Fruit fly (Drosophila melanogaster) whole organism, embryonic: ENCODE measurements around the gene caps.
A peak's percentile ranks its signal among the peaks of the same experiment; 100 is the strongest.

Experiments used
- BEAF-32 ChIP-seq: fragments of 200-800 bp; sonication (Bioruptor generic); optimal IDR thresholded peaks from 3 replicates; lab custom pipeline; 2017; ENCODE audit warnings: missing biosample characterization, missing genetic modification characterization, mild to moderate bottlenecking, moderate library complexity, missing genetic modification reagents
- Bgb ChIP-seq: fragments of 200-800 bp; sonication (Bioruptor generic); IDR thresholded peaks from 2 replicates; pipeline ENCODE4 v1.3.6; 2022; ENCODE audit warnings: missing biosample characterization, missing genetic modification characterization; ENCODE audit not compliant: partially characterized antibody
- CG11247 ChIP-seq: fragments of 200-800 bp; sonication (Bioruptor generic); IDR thresholded peaks from 2 replicates; pipeline ENCODE4 v1.3.6; 2022; ENCODE audit warnings: missing biosample characterization, missing genetic modification characterization
- CG11696 ChIP-seq: fragments of 200-800 bp; sonication (Bioruptor generic); IDR thresholded peaks from 2 replicates; pipeline ENCODE4 v1.3.6; 2022; ENCODE audit warnings: missing biosample characterization, missing genetic modification characterization
- CG11723 ChIP-seq: fragments of 200-800 bp; sonication (Bioruptor generic); optimal IDR thresholded peaks from 2 replicates; lab custom pipeline; 2017; ENCODE audit warnings: missing biosample characterization, mild to moderate bottlenecking, missing genetic modification characterization
- CG12391 ChIP-seq: fragments of 200-800 bp; sonication (Bioruptor generic); optimal IDR thresholded peaks from 3 replicates; lab custom pipeline; 2018; ENCODE audit warnings: missing biosample characterization, mild to moderate bottlenecking, missing genetic modification characterization, moderate library complexity
- CG12659 ChIP-seq: fragments of 200-800 bp; sonication (Bioruptor generic); optimal IDR thresholded peaks from 3 replicates; lab custom pipeline; 2017; ENCODE audit warnings: mild to moderate bottlenecking, missing biosample characterization, missing genetic modification reagents, missing genetic modification characterization
- CG12769 ChIP-seq: fragments of 200-800 bp; sonication (Bioruptor generic); optimal IDR thresholded peaks from 2 replicates; lab custom pipeline; 2019; ENCODE audit warnings: missing biosample characterization, mild to moderate bottlenecking, missing genetic modification characterization, moderate library complexity
- CG13624 ChIP-seq: fragments of 200-800 bp; sonication (Bioruptor generic); optimal IDR thresholded peaks from 2 replicates; lab custom pipeline; 2016; ENCODE audit warnings: missing biosample characterization, missing genetic modification characterization
- CG13775 ChIP-seq: fragments of 200-800 bp; sonication (Bioruptor generic); optimal IDR thresholded peaks from 3 replicates; lab custom pipeline; 2017; ENCODE audit warnings: missing biosample characterization, mild to moderate bottlenecking, missing genetic modification characterization
- CG14441 ChIP-seq: fragments of 200-800 bp; sonication (Bioruptor generic); IDR thresholded peaks from 2 replicates; pipeline ENCODE4 v1.3.6; 2022; ENCODE audit warnings: missing biosample characterization, missing genetic modification characterization
- CG1647 ChIP-seq: fragments of 200-800 bp; sonication (Bioruptor generic); optimal IDR thresholded peaks from 3 replicates; lab custom pipeline; 2016; ENCODE audit warnings: missing biosample characterization, missing genetic modification characterization
- CG18599 ChIP-seq: fragments of 200-800 bp; sonication (Bioruptor generic); optimal IDR thresholded peaks from 3 replicates; lab custom pipeline; 2017; ENCODE audit warnings: missing biosample characterization, missing genetic modification characterization, mild to moderate bottlenecking, moderate library complexity, missing genetic modification reagents
- CG2202 ChIP-seq: fragments of 200-800 bp; sonication (Bioruptor generic); optimal IDR thresholded peaks from 2 replicates; lab custom pipeline; 2018; ENCODE audit warnings: missing biosample characterization, mild to moderate bottlenecking, missing genetic modification characterization
- CG30020 ChIP-seq: fragments of 200-800 bp; optimal IDR thresholded peaks from 2 replicates; lab custom pipeline; 2019; ENCODE audit warnings: missing biosample characterization, mild to moderate bottlenecking, missing genetic modification characterization, moderate library complexity
- CG30431 ChIP-seq: fragments of 200-800 bp; sonication (Bioruptor generic); optimal IDR thresholded peaks from 2 replicates; lab custom pipeline; 2017; ENCODE audit warnings: missing biosample characterization, missing genetic modification characterization
- CG3065 ChIP-seq: fragments of 200-800 bp; sonication (Bioruptor generic); optimal IDR thresholded peaks from 2 replicates; lab custom pipeline; 2016; ENCODE audit warnings: missing biosample characterization, missing genetic modification characterization
- CG31388 ChIP-seq: fragments of 200-800 bp; sonication (Bioruptor generic); optimal IDR thresholded peaks from 2 replicates; lab custom pipeline; 2016; ENCODE audit warnings: missing biosample characterization, missing genetic modification characterization
- CG3995 ChIP-seq: fragments of 200-800 bp; sonication (Bioruptor generic); optimal IDR thresholded peaks from 3 replicates; lab custom pipeline; 2016; ENCODE audit warnings: missing biosample characterization, missing genetic modification characterization
- CG4617 ChIP-seq: fragments of 200-800 bp; sonication (Bioruptor generic); optimal IDR thresholded peaks from 3 replicates; lab custom pipeline; 2016; ENCODE audit warnings: missing biosample characterization, missing genetic modification characterization, borderline replicate concordance
- CG6683 ChIP-seq: fragments of 200-800 bp; sonication (Bioruptor generic); optimal IDR thresholded peaks from 2 replicates; lab custom pipeline; 2017; ENCODE audit warnings: missing biosample characterization, mild to moderate bottlenecking, missing genetic modification characterization, missing genetic modification reagents
- CG6813 ChIP-seq: fragments of 200-800 bp; sonication (Bioruptor generic); optimal IDR thresholded peaks from 2 replicates; lab custom pipeline; 2017; ENCODE audit warnings: missing biosample characterization, missing genetic modification characterization, mild to moderate bottlenecking, moderate library complexity, missing genetic modification reagents
- CG7928 ChIP-seq: fragments of 200-800 bp; sonication (Bioruptor generic); optimal IDR thresholded peaks from 2 replicates; lab custom pipeline; 2017; ENCODE audit warnings: missing biosample characterization, mild to moderate bottlenecking, missing genetic modification characterization
- Chrac-16 ChIP-seq: fragments of 200-800 bp; sonication (Bioruptor generic); optimal IDR thresholded peaks from 3 replicates; lab custom pipeline; 2016; ENCODE audit warnings: missing biosample characterization, missing genetic modification characterization
- D ChIP-seq, 2 experiments: fragments of 200-800 bp in 1 of 2; fragments of >200 bp in 1 of 2; sonication (Bioruptor generic) in 1 of 2; optimal IDR thresholded peaks; 2 replicates in 1 of 2; 3 replicates in 1 of 2; lab custom pipeline; 2017; ENCODE audit warnings: mild to moderate bottlenecking in 1 of 2, missing biosample characterization in 1 of 2, missing genetic modification characterization in 1 of 2, missing genetic modification reagents in 1 of 2
- Doc2 ChIP-seq: fragments of 200-800 bp; sonication (Bioruptor generic); IDR thresholded peaks from 2 replicates; pipeline ENCODE4 v1.3.6; 2022; ENCODE audit warnings: missing biosample characterization, missing genetic modification characterization
- GATAe ChIP-seq: fragments of 200-800 bp; sonication (Bioruptor generic); conservative IDR thresholded peaks from 2 replicates; pipeline ENCODE4 v1.3.6; 2022; ENCODE audit warnings: missing biosample characterization, missing genetic modification characterization
- Gug ChIP-seq: fragments of 200-800 bp; sonication (Bioruptor generic); IDR thresholded peaks from 4 replicates; pipeline ENCODE4 v1.3.6; 2022; ENCODE audit warnings: missing biosample characterization, missing genetic modification characterization
- H15 ChIP-seq: fragments of 200-800 bp; sonication (Bioruptor generic); IDR thresholded peaks from 3 replicates; pipeline ENCODE4 v1.3.6; 2022; ENCODE audit warnings: missing biosample characterization, missing genetic modification characterization
- H2.0 ChIP-seq: fragments of 200-800 bp; sonication (Bioruptor generic); IDR thresholded peaks from 2 replicates; pipeline ENCODE4 v1.3.6; 2022; ENCODE audit warnings: missing biosample characterization, missing genetic modification characterization
- MESR4 ChIP-seq: fragments of 200-800 bp; sonication (Bioruptor generic); optimal IDR thresholded peaks from 2 replicates; lab custom pipeline; 2018; ENCODE audit warnings: missing biosample characterization, mild to moderate bottlenecking, missing genetic modification characterization, moderate library complexity
- Nf-YB ChIP-seq: fragments of 200-800 bp; sonication (Bioruptor generic); optimal IDR thresholded peaks from 3 replicates; lab custom pipeline; 2019; ENCODE audit warnings: missing biosample characterization, mild to moderate bottlenecking, missing genetic modification characterization, moderate library complexity
- Nf-YC ChIP-seq: fragments of 200-800 bp; optimal IDR thresholded peaks from 3 replicates; lab custom pipeline; 2019; ENCODE audit warnings: missing biosample characterization, mild to moderate bottlenecking, missing genetic modification characterization, moderate library complexity
- Poxn ChIP-seq: fragments of 200-800 bp; sonication (Bioruptor generic); IDR thresholded peaks from 2 replicates; pipeline ENCODE4 v1.3.6; 2022; ENCODE audit warnings: missing biosample characterization, missing genetic modification characterization
- Rfx ChIP-seq: fragments of 200-800 bp; sonication (Bioruptor generic); IDR thresholded peaks from 2 replicates; pipeline ENCODE4 v1.3.6; 2022; ENCODE audit warnings: missing biosample characterization, missing genetic modification characterization
- Sry-δ ChIP-seq: fragments of 200-800 bp; sonication (Bioruptor generic); optimal IDR thresholded peaks from 2 replicates; lab custom pipeline; 2016; ENCODE audit warnings: missing biosample characterization, missing genetic modification characterization
- bowl ChIP-seq: fragments of 200-800 bp; sonication (Bioruptor generic); IDR thresholded peaks from 2 replicates; pipeline ENCODE4 v1.3.6; 2022; ENCODE audit warnings: missing biosample characterization, missing genetic modification characterization
- dimm ChIP-seq: fragments of 200-800 bp; sonication (Bioruptor generic); IDR thresholded peaks from 2 replicates; pipeline ENCODE4 v1.3.6; 2022; ENCODE audit warnings: missing biosample characterization, missing genetic modification characterization
- esg ChIP-seq: fragments of 200-800 bp; sonication (Bioruptor generic); conservative IDR thresholded peaks from 2 replicates; pipeline ENCODE4 v1.3.6; 2022; ENCODE audit warnings: missing biosample characterization, missing genetic modification characterization
- ftz-f1 ChIP-seq: fragments of 200-800 bp; sonication (Bioruptor generic); optimal IDR thresholded peaks from 2 replicates; lab custom pipeline; 2016; ENCODE audit warnings: missing biosample characterization, missing genetic modification characterization
- gfzf ChIP-seq: fragments of 200-800 bp; sonication (Bioruptor generic); optimal IDR thresholded peaks from 2 replicates; lab custom pipeline; 2016; ENCODE audit warnings: missing biosample characterization, mild to moderate bottlenecking, missing genetic modification characterization, moderate library complexity
- nom ChIP-seq: fragments of 200-800 bp; sonication (Bioruptor generic); optimal IDR thresholded peaks from 2 replicates; lab custom pipeline; 2017; ENCODE audit warnings: missing biosample characterization, missing genetic modification characterization, mild to moderate bottlenecking, moderate library complexity, missing genetic modification reagents
- pum ChIP-seq: fragments of 200-800 bp; sonication (Bioruptor generic); optimal IDR thresholded peaks from 2 replicates; lab custom pipeline; 2016; ENCODE audit warnings: missing biosample characterization, missing genetic modification characterization
- pzg ChIP-seq: fragments of 200-800 bp; sonication (Bioruptor generic); optimal IDR thresholded peaks from 3 replicates; lab custom pipeline; 2018; ENCODE audit warnings: missing biosample characterization, mild to moderate bottlenecking, missing genetic modification characterization, moderate library complexity
- rib ChIP-seq: fragments of 200-800 bp; sonication (Bioruptor generic); IDR thresholded peaks from 2 replicates; pipeline ENCODE4 v1.3.6; 2022; ENCODE audit warnings: missing biosample characterization, missing genetic modification characterization
- slbo ChIP-seq: fragments of 200-800 bp; sonication (Bioruptor generic); IDR thresholded peaks from 2 replicates; pipeline ENCODE4 v1.3.6; 2022; ENCODE audit warnings: missing biosample characterization, missing genetic modification characterization
- slou ChIP-seq: fragments of 200-800 bp; sonication (Bioruptor generic); optimal IDR thresholded peaks from 3 replicates; lab custom pipeline; 2016; ENCODE audit warnings: missing biosample characterization, missing genetic modification characterization
- unc-4 ChIP-seq: fragments of 200-800 bp; sonication (Bioruptor generic); IDR thresholded peaks from 2 replicates; pipeline ENCODE4 v1.3.6; 2022; ENCODE audit warnings: missing biosample characterization, missing genetic modification characterization; ENCODE audit not compliant: partially characterized antibody
- vnd ChIP-seq: fragments of 200-800 bp; sonication (Bioruptor generic); IDR thresholded peaks from 3 replicates; pipeline ENCODE4 v1.3.6; 2022; ENCODE audit warnings: missing biosample characterization, missing genetic modification characterization; ENCODE audit not compliant: partially characterized antibody
- vvl ChIP-seq: fragments of 200-800 bp; sonication (Bioruptor generic); IDR thresholded peaks from 2 replicates; pipeline ENCODE4 v1.3.6; 2022; ENCODE audit warnings: missing biosample characterization, missing genetic modification characterization

The caps gene

dm6 chr3L:13189280-13189679 is 39.2 kb upstream of the caps start (continued):
- TF ChIP-seq CG30020 (peak; percentile 16), D (optimal IDR thresholded peaks at IDR 0.05; lab: Kevin White, UChicago) (no peak), D (GFP tag; optimal IDR thresholded peaks at IDR 0.05; lab: Kevin White, UChicago) (peak; percentile 77), CG14441 (no peak), Poxn (GFP tag; lab: Robert Waterston, UW) (no peak), CG18599 (peak; percentile 56), unc-4 (GFP tag; lab: Robert Waterston, UW) (no peak), GATAe (GFP tag; lab: Robert Waterston, UW) (no peak), H2.0 (GFP tag; lab: Robert Waterston, UW) (no peak), CG12659 (GFP tag; lab: Kevin White, UChicago) (no peak), Chrac-16 (GFP tag; lab: Kevin White, UChicago) (peak; percentile 9), BEAF-32 (GFP tag; lab: Kevin White, UChicago) (no peak), dimm (GFP tag; lab: Robert Waterston, UW) (no peak), pum (GFP tag; lab: Kevin White, UChicago) (no peak), CG11696 (GFP tag; lab: Robert Waterston, UW) (no peak), CG4617 (no peak), pzg (GFP tag; lab: Kevin White, UChicago) (no peak), Doc2 (GFP tag; lab: Robert Waterston, UW) (no peak), CG1647 (peak; percentile 9), CG2202 (tag; lab: Kevin White, UChicago) (peak; percentile 28), CG7928 (GFP tag; lab: Kevin White, UChicago) (no peak), slbo (GFP tag; lab: Robert Waterston, UW) (no peak), Rfx (peak; percentile 41; the same call in 1 of the 2 replicates), Nf-YC (tag; lab: Kevin White, UChicago) (no peak), MESR4 (GFP tag; lab: Kevin White, UChicago) (no peak), CG13775 (peak; percentile 32), H15 (GFP tag; lab: Robert Waterston, UW) (0 out of 3 replicates have a peak, but pooled peaks have one; percentile 39), CG6813 (GFP tag; lab: Kevin White, UChicago) (peak; percentile 71), CG11247 (GFP tag; lab: Robert Waterston, UW) (peak; percentile 33; the same call in 1 of the 2 replicates), gfzf (GFP tag; lab: Kevin White, UChicago) (no peak), bowl (GFP tag; lab: Robert Waterston, UW) (0 out of 2 replicates have a peak, but pooled peaks have one; percentile 23), vvl (GFP tag; lab: Robert Waterston, UW) (peak; percentile 79), CG31388 (no peak), Nf-YB (GFP tag; lab: Kevin White, UChicago) (peak; percentile 6), Sry-δ (peak; percentile 12), rib (GFP tag; lab: Robert Waterston, UW) (no peak), esg (GFP tag; lab: Robert Waterston, UW) (peak; percentile 58), ftz-f1 (GFP tag; lab: Kevin White, UChicago) (no peak), CG6683 (GFP tag; lab: Kevin White, UChicago) (peak; percentile 14), Gug (GFP tag; lab: Robert Waterston, UW) (peak; percentile 12; the same call in 1 of the 4 replicates), Bgb (GFP tag; lab: Robert Waterston, UW) (no peak), slou (GFP tag; lab: Kevin White, UChicago) (no peak), CG3065 (no peak), CG30431 (GFP tag; lab: Kevin White, UChicago) (no peak), vnd (GFP tag; lab: Robert Waterston, UW) (no peak), CG3995 (GFP tag; lab: Kevin White, UChicago) (no peak), CG12391 (tag; lab: Kevin White, UChicago) (peak; percentile 58), CG11723 (GFP tag; lab: Kevin White, UChicago) (no peak), CG12769 (tag; lab: Kevin White, UChicago) (no peak), nom (no peak), CG13624 (GFP tag; lab: Kevin White, UChicago) (no peak)
